Worm (Caenorhabditis elegans): ENCODE measurements around the gene F41C6.6.
A peak's percentile ranks its signal among the peaks of the same experiment; 100 is the strongest.
"Not testable (repeated sequence)": the region's sequence is repeated elsewhere in the genome, so short reads cannot be mapped to it uniquely, and the experiment has no call there.

Gene F41C6.6

DNA sequence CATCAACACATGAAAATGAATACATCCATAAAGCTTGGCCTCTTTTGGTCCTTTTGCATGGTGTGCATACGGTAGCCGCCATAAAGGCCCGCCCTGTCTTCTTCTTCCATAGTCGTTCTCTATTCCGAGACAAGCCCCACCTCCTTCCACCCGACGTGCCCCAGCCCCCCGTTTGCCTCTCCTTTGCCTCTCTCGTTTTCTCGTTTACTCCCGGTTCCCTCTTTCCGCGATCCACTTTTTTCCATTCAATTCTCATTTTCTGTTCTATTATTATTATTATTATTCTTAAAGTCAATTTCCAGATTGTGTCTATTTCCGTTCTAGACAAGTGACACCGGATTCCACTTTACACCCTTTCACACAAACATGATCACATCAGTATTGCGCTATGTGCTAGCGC is 7.7 kb upstream of the F41C6.6 start, which contains the start of gene unc-6:
TSS of gene unc-6 (plus strand) at position 301 of the 400 bp plus-strand sequence.
- TF ChIP-seq him-1 (tag; optimal IDR thresholded peaks at IDR 0.05), result no peak
- TF ChIP-seq dao-5 (tag; optimal IDR thresholded peaks at IDR 0.05), result no peak
- no peak for TF ChIP-seq W03F9.2 (tag; optimal IDR thresholded peaks at IDR 0.05)

DNA sequence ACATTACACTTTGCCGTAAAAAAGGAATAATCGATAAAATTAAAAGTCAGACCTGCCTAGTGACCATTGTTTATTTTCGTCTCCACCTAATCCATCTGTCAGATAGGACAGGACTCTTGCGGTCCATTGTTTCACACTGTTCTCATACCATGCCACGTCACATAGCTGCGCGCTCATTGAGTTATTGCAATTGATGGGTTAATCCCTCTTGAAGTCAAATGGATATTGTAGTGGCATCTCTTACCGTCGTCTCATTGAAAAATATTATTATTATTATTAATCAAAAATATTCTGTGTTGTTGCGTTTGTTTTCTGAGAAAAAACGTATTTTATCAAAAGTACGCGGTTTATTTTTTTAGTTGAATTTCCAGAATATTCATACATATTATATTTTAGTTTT is 6.5 kb upstream of the F41C6.6 start:
- TF ChIP-seq W03F9.2 (tag; optimal IDR thresholded peaks at IDR 0.05), result no peak
- no peak for TF ChIP-seq him-1 (tag; optimal IDR thresholded peaks at IDR 0.05)
- TF ChIP-seq dao-5 (tag; optimal IDR thresholded peaks at IDR 0.05), result no peak

DNA sequence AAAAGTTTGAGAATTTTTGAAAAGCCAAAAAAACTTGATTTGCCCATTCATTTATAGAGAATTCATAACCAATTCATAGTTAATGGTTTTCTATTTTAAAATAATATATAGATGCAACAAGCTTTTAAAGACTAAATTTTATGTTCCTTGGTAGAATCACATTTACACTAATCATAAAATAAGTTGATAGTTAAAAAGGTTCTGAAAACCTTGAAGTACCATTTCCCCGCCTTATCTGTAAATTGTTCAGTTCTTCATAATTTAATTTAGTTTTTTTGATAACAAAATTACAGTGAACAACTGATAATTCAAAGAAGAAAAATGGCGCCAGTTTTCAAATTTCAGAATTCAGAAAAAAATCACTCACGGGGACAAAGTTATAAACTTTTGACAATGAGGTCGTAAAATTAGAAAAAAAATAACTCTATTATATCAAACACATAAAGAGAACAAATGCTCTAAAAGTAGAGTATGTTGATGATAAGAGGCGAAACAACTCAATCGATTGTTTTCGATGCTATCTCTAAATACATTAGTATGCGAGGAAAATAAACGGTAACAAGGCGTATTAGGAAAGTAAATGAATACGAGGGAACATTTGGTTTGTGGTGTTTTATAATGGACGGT is 3.6 kb upstream of the F41C6.6 start, which contains the start of gene F41C6.7:
TSS of gene F41C6.7 (minus strand) at position 51 of the 627 bp plus-strand sequence.
- TF ChIP-seq W03F9.2 (tag; optimal IDR thresholded peaks at IDR 0.05) (no peak), him-1 (tag; optimal IDR thresholded peaks at IDR 0.05) (no peak), dao-5 (tag; optimal IDR thresholded peaks at IDR 0.05) (no peak)

DNA sequence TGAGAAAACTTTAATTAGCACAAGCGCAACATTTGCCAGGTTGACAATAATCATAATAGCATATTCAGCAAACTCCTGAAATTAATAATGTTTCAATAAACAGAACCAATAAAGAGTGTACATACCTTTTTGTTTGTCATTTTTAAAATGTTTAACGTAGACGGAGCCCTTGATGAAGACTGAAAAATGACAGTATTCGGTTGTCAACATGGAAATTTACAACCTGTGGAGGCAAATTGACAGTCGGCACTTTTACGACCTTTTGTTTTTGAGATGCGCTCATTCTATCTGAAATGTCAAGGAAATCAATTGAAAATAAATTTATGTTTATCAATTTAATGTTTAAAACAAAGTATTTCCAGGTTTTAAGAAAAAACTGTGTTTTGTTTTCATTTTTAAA is 2.7 kb upstream of the F41C6.6 start:
- no peak for TF ChIP-seq dao-5 (tag; optimal IDR thresholded peaks at IDR 0.05)
- TF ChIP-seq W03F9.2 (tag; optimal IDR thresholded peaks at IDR 0.05), result no peak
- no peak for TF ChIP-seq him-1 (tag; optimal IDR thresholded peaks at IDR 0.05)

DNA sequence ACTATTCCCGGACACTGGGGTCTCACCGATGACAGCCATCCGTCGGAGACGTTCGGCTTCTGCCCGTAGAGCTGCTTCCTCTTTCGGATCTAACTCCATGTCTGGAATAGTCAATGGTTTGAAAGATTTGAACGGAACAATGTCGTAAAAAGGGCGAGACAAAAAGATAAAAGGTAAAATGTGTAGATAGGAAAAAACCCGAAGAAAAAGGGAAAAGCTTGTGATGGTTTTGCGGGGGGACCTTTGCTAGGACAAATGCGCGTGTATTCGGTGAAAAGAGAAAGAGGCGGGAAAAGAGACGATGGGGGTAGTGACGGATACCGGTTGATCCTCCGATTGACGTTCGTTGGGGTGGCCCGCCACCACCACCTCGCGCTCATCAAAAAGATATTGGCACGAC is 4.3 kb downstream of the F41C6.6 start, which contains the start of gene col-173:
TSS of gene col-173 (minus strand) at position 101 of the 400 bp plus-strand sequence.
- TF ChIP-seq dao-5 (tag; optimal IDR thresholded peaks at IDR 0.05) (no peak), W03F9.2 (tag; optimal IDR thresholded peaks at IDR 0.05) (no peak), him-1 (tag; optimal IDR thresholded peaks at IDR 0.05) (no peak)

DNA sequence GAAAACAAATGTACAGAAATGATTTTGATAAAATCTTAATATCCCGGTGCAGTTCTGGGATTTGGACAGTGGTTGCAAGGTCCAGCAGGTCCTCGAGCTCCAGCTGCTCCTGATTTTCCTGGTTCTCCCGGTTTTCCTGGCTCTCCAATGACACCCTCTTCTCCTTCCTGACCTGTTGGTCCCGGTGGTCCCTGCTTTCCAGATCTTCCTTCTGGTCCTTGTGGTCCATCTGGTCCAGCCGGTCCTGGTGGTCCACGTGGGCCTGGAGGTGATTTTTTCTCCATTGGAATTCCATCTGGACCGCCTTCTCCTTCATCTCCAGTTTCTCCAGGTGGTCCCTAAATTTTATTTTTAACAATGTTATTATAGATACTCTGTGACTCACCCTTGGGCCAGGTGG is 6.4 kb downstream of the F41C6.6 start:
- no peak for TF ChIP-seq dao-5 (tag; optimal IDR thresholded peaks at IDR 0.05)
- no peak for TF ChIP-seq W03F9.2 (tag; optimal IDR thresholded peaks at IDR 0.05)
- no peak for TF ChIP-seq him-1 (tag; optimal IDR thresholded peaks at IDR 0.05)

DNA sequence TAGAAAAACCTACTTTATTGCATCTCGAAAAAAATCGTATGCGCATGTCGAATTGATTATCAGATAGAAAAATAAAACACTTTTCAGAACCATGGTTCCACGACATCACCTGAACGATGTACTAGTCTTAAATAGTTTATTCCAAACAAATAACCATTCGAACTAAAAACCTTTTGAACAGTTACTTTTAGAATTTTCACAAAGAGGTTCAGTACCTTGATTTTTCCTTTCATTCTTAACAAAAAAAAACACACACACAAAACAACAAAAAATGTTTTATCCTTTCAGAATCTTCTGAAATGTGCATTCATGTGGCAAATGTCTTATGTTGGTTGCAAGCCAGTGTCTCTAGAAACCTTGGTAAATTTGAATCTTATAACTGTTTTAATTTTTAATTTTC is 7.0 kb downstream of the F41C6.6 start, which contains the start of gene F41C6.4:
TSS of gene F41C6.4 (minus strand) at position 101 of the 400 bp plus-strand sequence.
- TF ChIP-seq him-1 (tag; optimal IDR thresholded peaks at IDR 0.05) (no peak), dao-5 (tag; optimal IDR thresholded peaks at IDR 0.05) (no peak), W03F9.2 (tag; optimal IDR thresholded peaks at IDR 0.05) (no peak)

DNA sequence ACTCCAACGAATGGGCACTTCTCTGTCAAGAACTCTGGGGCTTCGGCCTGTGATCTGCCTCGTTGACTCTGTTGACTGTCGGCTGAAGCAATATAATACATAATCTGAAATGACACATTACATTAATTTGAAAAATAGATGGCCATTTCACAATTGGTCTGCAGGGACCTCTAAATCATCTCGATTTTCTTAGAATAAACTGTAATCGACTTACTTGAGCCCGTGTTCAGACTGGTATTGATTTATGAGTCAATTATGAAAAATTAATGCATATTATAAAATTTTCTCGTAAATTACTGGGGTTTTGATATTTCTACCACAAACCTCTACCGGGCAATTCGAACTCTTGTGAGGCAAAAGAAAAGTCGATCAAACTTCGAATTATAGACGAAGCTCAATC is 13.0 kb downstream of the F41C6.6 start, which contains the start of gene C53B7.6:
TSS of gene C53B7.6 (minus strand) at position 101 of the 400 bp plus-strand sequence.
- TF ChIP-seq W03F9.2, him-1, dao-5 (tag; optimal IDR thresholded peaks at IDR 0.05): not testable (repeated sequence)

DNA sequence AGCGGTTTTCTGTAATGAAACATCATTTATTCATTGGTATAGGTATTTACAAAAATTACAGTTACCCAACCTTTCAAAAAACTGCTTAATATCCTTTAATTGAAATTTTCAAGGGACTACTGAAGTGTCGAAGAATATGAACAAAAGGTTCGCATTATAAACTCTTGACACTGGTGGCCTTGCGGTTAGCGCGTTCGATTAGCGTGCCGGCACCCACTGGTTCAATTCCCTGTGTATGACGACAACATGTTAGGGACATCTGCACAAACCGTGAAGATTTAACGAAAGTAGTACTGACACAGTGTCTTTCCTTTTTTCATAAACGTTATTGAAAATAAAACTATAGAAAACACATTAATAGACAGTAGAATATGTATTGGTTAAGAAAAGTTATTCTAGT is 14.0 kb downstream of the F41C6.6 start:
- TF ChIP-seq him-1 (tag; optimal IDR thresholded peaks at IDR 0.05) (no peak), W03F9.2 (tag; optimal IDR thresholded peaks at IDR 0.05) (peak; percentile 47), dao-5 (tag; optimal IDR thresholded peaks at IDR 0.05) (peak; percentile 85)

DNA sequence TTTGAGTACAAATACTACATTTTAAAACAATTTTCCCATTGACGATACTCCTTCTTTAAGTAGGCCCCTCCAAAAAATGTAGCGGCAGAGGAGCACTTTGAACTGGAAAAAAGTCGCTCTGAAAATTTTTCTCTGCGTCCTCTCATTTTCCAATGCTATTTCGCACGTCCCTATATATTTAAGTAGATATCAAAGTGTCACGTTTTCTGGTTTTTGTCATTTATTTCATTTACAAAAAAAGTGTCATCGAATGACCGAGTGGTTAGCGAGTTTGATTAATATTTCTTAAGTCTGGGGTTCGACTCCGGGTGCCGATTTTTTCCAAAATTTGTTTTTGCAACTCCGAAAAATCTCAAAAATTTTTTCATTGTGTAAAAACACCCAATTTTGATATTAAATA is 14.8 kb downstream of the F41C6.6 start:
- no peak for TF ChIP-seq him-1 (tag; optimal IDR thresholded peaks at IDR 0.05)
- TF ChIP-seq W03F9.2 (tag; optimal IDR thresholded peaks at IDR 0.05), result no peak
- TF ChIP-seq dao-5 (tag; optimal IDR thresholded peaks at IDR 0.05), result no peak

DNA sequence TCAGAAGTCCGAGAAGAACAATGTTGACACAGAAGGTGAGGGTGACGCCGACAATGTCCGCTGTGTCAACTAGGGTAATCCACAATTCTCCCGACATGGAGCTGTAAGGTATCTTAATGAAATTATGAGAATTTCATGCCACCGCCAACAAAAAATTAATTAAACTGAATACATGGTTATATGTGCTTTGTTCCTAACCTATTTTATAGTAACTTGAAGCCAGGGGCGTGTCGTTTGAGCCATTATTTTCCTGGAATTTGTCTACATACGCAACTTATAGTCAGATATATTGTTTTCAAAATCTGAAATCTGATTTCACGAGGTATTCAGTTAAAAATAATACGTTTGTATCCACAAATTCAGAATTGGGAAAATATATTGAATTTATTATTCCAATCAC is 15.9 kb downstream of the F41C6.6 start, which contains the start of gene odr-10:
TSS of gene odr-10 (minus strand) at position 101 of the 400 bp plus-strand sequence.
- TF ChIP-seq dao-5 (tag; optimal IDR thresholded peaks at IDR 0.05) (no peak), him-1 (tag; optimal IDR thresholded peaks at IDR 0.05) (no peak), W03F9.2 (tag; optimal IDR thresholded peaks at IDR 0.05) (no peak)

DNA sequence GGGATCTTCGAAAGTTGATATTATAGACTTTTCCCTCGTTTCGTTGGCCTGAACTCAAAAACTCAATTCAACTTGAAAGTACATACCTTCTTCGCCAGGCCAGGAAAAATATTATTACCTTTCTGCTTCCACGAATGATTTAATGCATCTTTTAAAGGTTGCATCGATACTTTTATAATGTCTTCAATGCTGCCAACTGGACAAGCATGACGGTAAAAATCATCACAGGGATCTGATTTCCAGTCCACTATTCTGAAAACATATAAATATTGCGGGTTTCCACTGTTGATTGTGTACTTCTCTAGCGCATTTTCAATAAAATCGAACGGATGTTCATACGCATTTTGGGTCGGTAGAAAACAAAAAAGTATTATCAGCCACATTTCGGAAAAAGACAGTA is 18.7 kb downstream of the F41C6.6 start, which contains the start of gene nep-4:
TSS of gene nep-4 (minus strand) at position 393 of the 400 bp plus-strand sequence.
- TF ChIP-seq dao-5 (tag; optimal IDR thresholded peaks at IDR 0.05) (no peak), him-1 (tag; optimal IDR thresholded peaks at IDR 0.05) (no peak), W03F9.2 (tag; optimal IDR thresholded peaks at IDR 0.05) (no peak)

DNA sequence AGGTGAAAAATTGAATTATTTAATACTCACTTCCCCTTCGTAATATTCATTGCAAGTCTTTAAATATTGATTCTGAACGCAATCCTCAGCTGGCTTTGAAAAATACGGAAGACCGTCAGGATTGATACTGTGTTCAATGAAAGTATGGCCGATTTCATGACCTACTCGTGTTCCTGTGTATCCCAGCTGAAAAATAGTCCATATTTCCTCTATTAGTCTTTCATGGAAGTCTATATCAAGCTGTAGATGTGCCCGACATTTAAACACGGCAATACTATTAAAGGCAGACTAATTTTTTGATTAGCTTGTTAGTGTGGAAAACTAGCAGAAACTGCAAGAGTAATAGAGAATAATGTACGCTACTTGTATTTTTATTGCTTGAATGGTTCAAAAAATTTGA is 20.1 kb downstream of the F41C6.6 start:
- TF ChIP-seq dao-5 (tag; optimal IDR thresholded peaks at IDR 0.05) (no peak), him-1 (tag; optimal IDR thresholded peaks at IDR 0.05) (no peak), W03F9.2 (tag; optimal IDR thresholded peaks at IDR 0.05) (no peak)

DNA sequence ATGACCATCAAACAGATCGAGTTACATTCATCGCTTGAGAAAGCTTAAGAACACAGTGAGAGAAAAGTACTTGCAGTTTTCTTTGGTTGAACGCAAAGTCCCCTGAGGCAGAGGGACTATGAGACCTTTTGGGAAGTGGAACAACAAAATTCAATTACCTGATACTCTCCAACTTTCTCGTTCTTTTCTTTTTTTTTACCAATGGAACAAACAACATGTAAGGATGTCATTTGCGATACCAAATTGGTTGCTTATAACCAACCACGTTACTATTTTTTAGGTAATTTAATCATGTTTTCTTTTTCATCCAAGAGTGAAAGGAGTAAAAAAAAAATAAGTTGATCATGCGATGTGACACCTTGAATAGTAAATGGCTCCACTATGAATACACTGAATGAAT is 24.9 kb downstream of the F41C6.6 start:
- no peak for TF ChIP-seq W03F9.2 (tag; optimal IDR thresholded peaks at IDR 0.05)
- TF ChIP-seq dao-5 (tag; optimal IDR thresholded peaks at IDR 0.05), result no peak
- TF ChIP-seq him-1 (tag; optimal IDR thresholded peaks at IDR 0.05), result no peak

Measured in whole organism, L4/young adult.